Worm (Caenorhabditis elegans): ENCODE results near the gene clec-165.

clec-165 gene

DNA sequence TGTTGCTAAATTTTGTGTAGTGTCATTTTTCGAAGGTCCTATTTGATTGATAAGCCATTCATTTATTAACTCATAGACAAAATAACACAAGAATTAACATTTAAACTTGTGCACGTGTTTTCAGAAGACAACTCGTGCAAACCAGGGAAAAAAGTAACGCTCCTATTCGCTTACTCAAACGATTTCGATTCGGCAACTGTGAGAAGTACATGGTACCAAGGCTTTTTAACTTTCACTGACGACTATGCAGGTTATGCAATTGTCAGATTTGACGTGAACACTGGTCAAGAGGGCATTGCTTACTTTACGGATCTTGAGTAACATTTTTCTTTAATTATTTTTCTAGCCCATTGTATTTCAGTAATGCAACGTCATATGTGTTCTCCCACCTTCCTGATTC, 15.2 kb upstream of the clec-165 start:
- TF ChIP-seq unc-55 (GFP tag; optimal IDR thresholded peaks at IDR 0.05) (no peak), pha-4 (tag; optimal IDR thresholded peaks at IDR 0.05) (no peak), eyg-1 (tag; optimal IDR thresholded peaks at IDR 0.05) (no peak), ceh-9 (tag; optimal IDR thresholded peaks at IDR 0.05) (no peak), fkh-10 (GFP tag; optimal IDR thresholded peaks at IDR 0.05) (no peak), elt-2 (tag; optimal IDR thresholded peaks at IDR 0.05) (no peak), ceh-34 (tag; optimal IDR thresholded peaks at IDR 0.05) (no peak), hlh-15 (tag; optimal IDR thresholded peaks at IDR 0.05) (no peak), ceh-30 (tag; optimal IDR thresholded peaks at IDR 0.05) (no peak), lim-6 (tag; optimal IDR thresholded peaks at IDR 0.05) (no peak), K09A11.1 (tag; optimal IDR thresholded peaks at IDR 0.05; ENCODE audit: insufficient read depth) (no peak), ttx-3 (tag; optimal IDR thresholded peaks at IDR 0.05) (no peak), madf-2 (tag; optimal IDR thresholded peaks at IDR 0.05) (no peak), fax-1 (tag; optimal IDR thresholded peaks at IDR 0.05) (no peak), sdc-2 (tag; optimal IDR thresholded peaks at IDR 0.05) (no peak)

ce11 chrIV:1261024-1261423, 14.3 kb upstream of the clec-165 start, which contains the start of gene clec-169:
TSS of gene clec-169 (plus strand) at chrIV:1261324.
- TF ChIP-seq mec-3 (tag; optimal IDR thresholded peaks at IDR 0.05; ENCODE audit: borderline replicate concordance) (no peak), ceh-6 (GFP tag; optimal IDR thresholded peaks at IDR 0.05) (no peak), Y22D7AL.16 (tag; optimal IDR thresholded peaks at IDR 0.05) (no peak), T23F11.4 (GFP tag; optimal IDR thresholded peaks at IDR 0.05) (no peak), pax-1 (tag; optimal IDR thresholded peaks at IDR 0.05) (no peak), F13H6.1 (tag; optimal IDR thresholded peaks at IDR 0.05) (no peak), madf-2 (tag; optimal IDR thresholded peaks at IDR 0.05) (no peak), ceh-19 (GFP tag; optimal IDR thresholded peaks at IDR 0.05) (no peak), elt-2 (tag; optimal IDR thresholded peaks at IDR 0.05) (no peak), syd-9 (tag; optimal IDR thresholded peaks at IDR 0.05) (no peak), hlh-8 (tag; optimal IDR thresholded peaks at IDR 0.05) (no peak)

DNA sequence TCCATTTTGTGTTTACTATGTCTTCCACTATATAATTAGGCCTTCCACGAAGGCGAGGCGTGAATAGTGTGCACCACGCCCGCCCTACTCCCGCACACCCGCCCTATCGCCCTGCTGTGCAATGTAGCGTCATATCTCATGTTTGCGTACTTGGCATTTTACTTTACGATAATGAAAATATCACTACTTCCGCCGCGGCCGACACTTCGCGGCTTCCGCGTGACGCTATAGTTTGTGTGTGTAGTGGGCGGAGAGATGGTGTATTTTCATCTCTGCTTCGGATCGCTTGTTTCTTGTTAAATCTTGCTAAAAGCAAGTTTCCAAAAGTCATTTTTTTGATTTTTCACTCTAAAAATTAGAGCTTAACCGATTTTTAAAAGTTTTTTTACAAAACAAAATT, 13.8 kb upstream of the clec-165 start:
- TF ChIP-seq ceh-48 (tag; optimal IDR thresholded peaks at IDR 0.05) (no peak), rnt-1 (tag; optimal IDR thresholded peaks at IDR 0.05) (no peak), unc-55 (GFP tag; optimal IDR thresholded peaks at IDR 0.05) (no peak), pqm-1 (tag; optimal IDR thresholded peaks at IDR 0.05) (no peak), hlh-6 (tag; optimal IDR thresholded peaks at IDR 0.05) (no peak), hlh-8 (tag; optimal IDR thresholded peaks at IDR 0.05) (no peak), pax-1 (tag; optimal IDR thresholded peaks at IDR 0.05) (no peak), dmd-4 (tag; optimal IDR thresholded peaks at IDR 0.05; ENCODE audit: borderline replicate concordance) (no peak), fkh-10 (GFP tag; optimal IDR thresholded peaks at IDR 0.05) (no peak), npax-4 (tag; optimal IDR thresholded peaks at IDR 0.05) (no peak)

DNA sequence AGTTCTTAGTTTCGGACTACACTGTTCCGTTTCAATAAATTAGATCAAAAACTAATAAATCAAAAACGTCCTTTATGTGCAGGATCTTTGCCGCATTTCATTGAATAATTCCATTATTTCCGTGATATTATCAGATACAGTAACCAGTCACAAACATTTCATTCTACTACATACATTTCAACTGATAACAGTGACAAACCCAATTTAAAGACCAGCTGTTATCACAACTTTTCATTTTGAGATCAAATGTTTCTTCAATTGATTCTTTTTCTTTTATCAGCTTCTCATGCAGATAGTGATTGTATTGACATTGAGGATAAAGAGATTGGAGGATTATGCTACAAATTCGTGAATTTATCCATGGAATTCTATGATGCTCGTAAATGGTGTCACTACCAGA, 10.0 kb upstream of the clec-165 start, which contains the start of gene clec-168:
Gene clec-168 (plus strand): TSS at position 247 of the 400 bp plus-strand sequence.
- TF ChIP-seq madf-2 (tag; optimal IDR thresholded peaks at IDR 0.05) (no peak), elt-4 (tag; optimal IDR thresholded peaks at IDR 0.05) (no peak), ama-1 (optimal IDR thresholded peaks at IDR 0.05) (no peak), nhr-11 (tag; optimal IDR thresholded peaks at IDR 0.05) (no peak), pha-2 (tag; optimal IDR thresholded peaks at IDR 0.05) (no peak), hlh-30 (tag; optimal IDR thresholded peaks at IDR 0.05; ENCODE audit: insufficient read depth) (no peak), hlh-15 (tag; optimal IDR thresholded peaks at IDR 0.05) (no peak), ceh-48 (tag; optimal IDR thresholded peaks at IDR 0.05) (no peak), odd-2 (tag; optimal IDR thresholded peaks at IDR 0.05) (no peak), pros-1 (tag; optimal IDR thresholded peaks at IDR 0.05) (no peak), C08G9.2 (tag; optimal IDR thresholded peaks at IDR 0.05) (no peak), ceh-2 (tag; optimal IDR thresholded peaks at IDR 0.05) (no peak), hlh-13 (GFP tag; optimal IDR thresholded peaks at IDR 0.05) (no peak), tbx-7 (tag; optimal IDR thresholded peaks at IDR 0.05) (no peak), ahr-1 (tag; optimal IDR thresholded peaks at IDR 0.05) (no peak), hlh-6 (tag; optimal IDR thresholded peaks at IDR 0.05) (no peak)

Data from whole organism, late embryonic.